Fruit fly (Drosophila melanogaster): ENCODE data around the gene red.

DNA sequence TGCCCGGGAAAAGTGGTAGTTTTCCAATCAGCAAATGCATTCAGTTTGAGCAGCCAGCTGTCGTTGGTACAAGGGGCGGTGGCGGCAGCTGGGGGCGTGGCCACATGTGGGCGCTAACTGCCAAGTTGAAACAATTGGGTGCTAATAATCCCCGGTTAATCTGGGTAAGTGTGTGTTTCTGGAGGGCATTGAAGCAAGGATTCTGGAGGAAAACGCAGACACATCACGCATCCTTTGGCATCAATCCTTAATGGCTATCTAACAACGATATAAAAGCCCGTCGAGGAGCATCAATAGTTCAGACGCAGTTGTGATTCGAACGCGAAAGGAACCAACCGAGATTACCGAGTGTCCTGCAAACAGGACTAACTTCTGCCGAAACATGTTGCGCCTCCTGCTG is 25.7 kb downstream of the red start, which contains the start of gene Crz:
- TF ChIP-seq CG1620 (GFP tag; optimal IDR thresholded peaks at IDR 0.05) (no peak), cic (GFP tag; optimal IDR thresholded peaks at IDR 0.05) (no peak)
